Worm (Caenorhabditis elegans) whole organism, L3 larva: ENCODE measurements around the gene clec-78.

ENCODE experiments used
- ama-1 ChIP-seq: fragments of 150-350 bp; optimal IDR thresholded peaks from 2 replicates; lab custom pipeline; 2018
- daf-12 ChIP-seq: fragments of 150-350 bp; optimal IDR thresholded peaks from 2 replicates; lab custom pipeline; 2014; ENCODE audit warnings: missing biosample characterization, missing genetic modification reagents, missing genetic modification characterization
- elt-3 ChIP-seq, 3 experiments: fragments of 150-350 bp in 1 of 3; sonication (generic microtip) in 2 of 3; optimal IDR thresholded peaks; 2 replicates in 2 of 3; 4 replicates in 1 of 3; lab custom pipeline; 2014 to 2017; ENCODE audit warnings: missing biosample characterization in 3 of 3, missing genetic modification characterization in 3 of 3
- lin-15B ChIP-seq: fragments of 150-350 bp; optimal IDR thresholded peaks from 2 replicates; lab custom pipeline; 2014; ENCODE audit warnings: missing biosample characterization, missing genetic modification characterization
- nhr-25 ChIP-seq: sonication (generic microtip); optimal IDR thresholded peaks from 2 replicates; lab custom pipeline; 2017; ENCODE audit warnings: missing biosample characterization, missing genetic modification characterization
- pqm-1 ChIP-seq: fragments of 150-350 bp; optimal IDR thresholded peaks from 2 replicates; lab custom pipeline; 2017; ENCODE audit warnings: missing biosample characterization, missing genetic modification characterization, inconsistent platforms
- sea-2 ChIP-seq: fragments of 150-350 bp; sonication (generic microtip); optimal IDR thresholded peaks from 4 replicates; lab custom pipeline; 2014; ENCODE audit warnings: missing biosample characterization, missing genetic modification reagents, missing genetic modification characterization
- skn-1 ChIP-seq: fragments of 150-350 bp; optimal IDR thresholded peaks from 2 replicates; lab custom pipeline; 2014; ENCODE audit warnings: missing biosample characterization, missing genetic modification characterization
- tbx-2 ChIP-seq: sonication (generic microtip); optimal IDR thresholded peaks from 2 replicates; lab custom pipeline; 2016; ENCODE audit warnings: mild to moderate bottlenecking, missing genetic modification characterization, missing compliant biosample characterization
- unc-62 ChIP-seq: fragments of 150-350 bp; sonication (generic microtip); optimal IDR thresholded peaks from 4 replicates; lab custom pipeline; 2014; ENCODE audit warnings: missing biosample characterization, missing genetic modification reagents, missing genetic modification characterization
- zag-1 ChIP-seq: fragments of 150-350 bp; optimal IDR thresholded peaks from 2 replicates; lab custom pipeline; 2014; ENCODE audit warnings: missing biosample characterization, missing genetic modification characterization
- ztf-11 ChIP-seq: fragments of 150-350 bp; optimal IDR thresholded peaks from 2 replicates; lab custom pipeline; 2014; ENCODE audit warnings: missing biosample characterization, missing genetic modification characterization

ce11 chrIV:4025923-4026322 is 37.0 kb downstream of the clec-78 start:
- TF ChIP-seq pqm-1 (tag; lab: Kevin White, UChicago) (peak; percentile 35), zag-1 (tag; lab: Kevin White, UChicago) (no peak), lin-15B (tag; lab: Kevin White, UChicago) (no peak), elt-3 (tag; optimal IDR thresholded peaks at IDR 0.05; lab: Kevin White, UChicago) (no peak), unc-62 (GFP tag; lab: Kevin White, UChicago) (no peak), daf-12 (tag; lab: Kevin White, UChicago) (no peak), ama-1 (lab: Kevin White, UChicago) (peak; percentile 82), skn-1 (peak; percentile 1), nhr-25 (tag; lab: Kevin White, UChicago) (peak; percentile 81), sea-2 (no peak), tbx-2 (tag; lab: Kevin White, UChicago) (no peak), ztf-11 (no peak)
